Worm (Caenorhabditis elegans): ENCODE data around the gene Y41G9A.17.

DNA sequence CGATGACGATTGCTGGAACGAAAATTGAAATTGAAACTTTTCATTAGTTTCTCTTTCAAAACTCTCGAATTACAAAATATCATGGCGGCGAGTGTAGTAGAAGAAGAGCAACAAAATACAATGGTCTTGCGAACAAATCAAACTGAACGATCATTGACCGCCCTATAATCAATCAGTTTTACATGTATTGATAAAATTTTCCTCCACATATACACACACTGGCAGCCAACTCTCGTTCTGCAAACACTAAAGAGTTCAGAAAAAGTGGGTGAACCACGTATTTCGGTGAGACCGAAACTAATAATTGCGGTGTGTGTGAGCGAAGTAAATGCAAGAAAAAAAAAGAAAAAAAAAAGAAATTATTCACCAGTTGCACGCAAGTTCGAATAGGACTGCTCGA is 47.7 kb upstream of the Y41G9A.17 start:
- TF ChIP-seq unc-39 (tag; optimal IDR thresholded peaks at IDR 0.05), result no peak
- no peak for TF ChIP-seq nfya-1 (tag; optimal IDR thresholded peaks at IDR 0.05; ENCODE audit: insufficient read depth)
- TF ChIP-seq nhr-237 (tag; optimal IDR thresholded peaks at IDR 0.05), result no peak
